Worm (Caenorhabditis elegans): ENCODE results near the gene kin-4.

kin-4 gene

ce11 chrIV:11480027-11480896, 54.7 kb downstream of the kin-4 start, which contains the start of the genes mbf-1 and nse-4 (continued):
- TF ChIP-seq snpc-4 (GFP tag; optimal IDR thresholded peaks at IDR 0.05) (peak; percentile 12), snpc-4 (tag; optimal IDR thresholded peaks at IDR 0.05) (peak in 3 of 4 experiments; percentile 1 to 42 (median 30)), ceh-27 (GFP tag; optimal IDR thresholded peaks at IDR 0.05) (peak; percentile 4), D2030.7 (GFP tag; IDR thresholded peaks at IDR 0.05) (peak; percentile 47), nhr-120 (GFP tag; IDR thresholded peaks at IDR 0.05) (no peak), K12H6.12 (tag; optimal IDR thresholded peaks at IDR 0.05) (no peak), C17E4.6 (GFP tag; IDR thresholded peaks at IDR 0.05) (no peak), ztf-28 (GFP tag; IDR thresholded peaks at IDR 0.05) (no peak), cebp-1 (GFP tag; IDR thresholded peaks at IDR 0.05) (peak; percentile 32; the same call in 1 of the 2 replicates), cebp-1 (tag; optimal IDR thresholded peaks at IDR 0.05) (peak; percentile 79), rpc-1 (optimal IDR thresholded peaks at IDR 0.05) (peak; percentile 34), rpc-1 (tag; optimal IDR thresholded peaks at IDR 0.05) (no peak), snpc-3.4 (tag; optimal IDR thresholded peaks at IDR 0.05) (no peak), F22D6.2 (tag; optimal IDR thresholded peaks at IDR 0.05) (no peak), C06A6.2 (GFP tag; conservative IDR thresholded peaks at IDR 0.05) (no peak), ama-1 (optimal IDR thresholded peaks at IDR 0.05) (peak; percentile 1), ama-1 (GFP tag; optimal IDR thresholded peaks at IDR 0.05) (no peak), F39B2.1 (GFP tag; IDR thresholded peaks at IDR 0.05) (no peak), T07F8.4 (tag; optimal IDR thresholded peaks at IDR 0.05) (no peak), ekl-4 (GFP tag; IDR thresholded peaks at IDR 0.05) (0 out of 2 replicates have a peak, but pooled peaks have one; percentile 34), somi-1 (GFP tag; optimal IDR thresholded peaks at IDR 0.05) (no peak), let-607 (tag; optimal IDR thresholded peaks at IDR 0.05) (peak in 1 of 2 experiments; percentile 12), rec-8 (tag; optimal IDR thresholded peaks at IDR 0.05) (no peak), lin-26 (GFP tag; IDR thresholded peaks at IDR 0.05) (peak; percentile 71; the same call in 1 of the 2 replicates), F33H1.4 (GFP tag; IDR thresholded peaks at IDR 0.05) (peak; percentile 53), tbp1 (GFP tag; optimal IDR thresholded peaks at IDR 0.05) (peak; percentile 44), madf-8 (GFP tag; conservative IDR thresholded peaks at IDR 0.05) (no peak), F49E8.2 (tag; optimal IDR thresholded peaks at IDR 0.05; ENCODE audit: insufficient read depth) (peak; percentile 23), ztf-6 (GFP tag; IDR thresholded peaks at IDR 0.05) (no peak), unc-130 (GFP tag; optimal IDR thresholded peaks at IDR 0.05) (no peak), pha-4 (tag; optimal IDR thresholded peaks at IDR 0.05) (no peak), ztf-3 (GFP tag; optimal IDR thresholded peaks at IDR 0.05) (no peak), attf-5 (GFP tag; optimal IDR thresholded peaks at IDR 0.05) (peak; percentile 43)

ce11 chrIV:11486859-11487258, 61.3 kb downstream of the kin-4 start:
- no peak for TF ChIP-seq snpc-3.4 (tag; optimal IDR thresholded peaks at IDR 0.05)
- no peak for TF ChIP-seq athp-1 (tag; optimal IDR thresholded peaks at IDR 0.05)
- no peak for TF ChIP-seq chd-7 (tag; optimal IDR thresholded peaks at IDR 0.05)
- no peak for TF ChIP-seq egl-44 (GFP tag; IDR thresholded peaks at IDR 0.05)
- TF ChIP-seq C06A6.2 (GFP tag; conservative IDR thresholded peaks at IDR 0.05), result no peak
- TF ChIP-seq Y56A3A.18 (GFP tag; IDR thresholded peaks at IDR 0.05), result no peak
- TF ChIP-seq lin-54 (GFP tag; optimal IDR thresholded peaks at IDR 0.05), result no peak
- no peak for TF ChIP-seq akir-1 (GFP tag; optimal IDR thresholded peaks at IDR 0.05)
- no peak for TF ChIP-seq ztf-22 (GFP tag; optimal IDR thresholded peaks at IDR 0.05)
- TF ChIP-seq pha-4 (tag; optimal IDR thresholded peaks at IDR 0.05), result no peak
- TF ChIP-seq T07F8.4 (tag; optimal IDR thresholded peaks at IDR 0.05), result no peak
